Worm (Caenorhabditis elegans): ENCODE measurements around the gene C49A9.4.

Gene C49A9.4

ce11 chrIV:6259732-6260131 lies 40.2 kb downstream of the C49A9.4 start, which contains the start of gene nlp-16:
TSS of gene nlp-16 (minus strand) at chrIV:6259832.
- TF ChIP-seq tbx-37 (GFP tag; conservative IDR thresholded peaks at IDR 0.05) = no peak
- no peak for TF ChIP-seq B0310.2 (tag; optimal IDR thresholded peaks at IDR 0.05)
- no peak for TF ChIP-seq tbx-11 (GFP tag; IDR thresholded peaks at IDR 0.05)
- TF ChIP-seq tra-4 (tag; optimal IDR thresholded peaks at IDR 0.05) = no peak
- TF ChIP-seq F13C5.2 (tag; optimal IDR thresholded peaks at IDR 0.05) = no peak
- TF ChIP-seq flt-1 (GFP tag; IDR thresholded peaks at IDR 0.05) = no peak
- TF ChIP-seq ets-7 (tag; optimal IDR thresholded peaks at IDR 0.05) = no peak
- no peak for TF ChIP-seq sea-1 (GFP tag; conservative IDR thresholded peaks at IDR 0.05)
- no peak for TF ChIP-seq pes-1 (GFP tag; IDR thresholded peaks at IDR 0.05)
- no peak for TF ChIP-seq hnd-1 (tag; optimal IDR thresholded peaks at IDR 0.05)
- no peak for TF ChIP-seq hmg-4 (GFP tag; optimal IDR thresholded peaks at IDR 0.05)
- TF ChIP-seq ceh-13 (GFP tag; optimal IDR thresholded peaks at IDR 0.05) = no peak
- no peak for TF ChIP-seq aly-1 (tag; optimal IDR thresholded peaks at IDR 0.05)
- TF ChIP-seq scrt-1 (GFP tag; IDR thresholded peaks at IDR 0.05) = no peak

- no peak for TF ChIP-seq scrt-1 (GFP tag; IDR thresholded peaks at IDR 0.05)
- no peak for TF ChIP-seq hnd-1 (tag; optimal IDR thresholded peaks at IDR 0.05)
- no peak for TF ChIP-seq pes-1 (GFP tag; IDR thresholded peaks at IDR 0.05)
- TF ChIP-seq F13C5.2 (tag; optimal IDR thresholded peaks at IDR 0.05) = no peak
- no peak for TF ChIP-seq tbx-11 (GFP tag; IDR thresholded peaks at IDR 0.05)
- TF ChIP-seq hmg-4 (GFP tag; optimal IDR thresholded peaks at IDR 0.05) = no peak
- no peak for TF ChIP-seq tra-4 (tag; optimal IDR thresholded peaks at IDR 0.05)
- TF ChIP-seq flt-1 (GFP tag; IDR thresholded peaks at IDR 0.05) = no peak
- no peak for TF ChIP-seq ets-7 (tag; optimal IDR thresholded peaks at IDR 0.05)
- TF ChIP-seq hmbx-1 (tag; optimal IDR thresholded peaks at IDR 0.05) = no peak
- TF ChIP-seq aly-1 (tag; optimal IDR thresholded peaks at IDR 0.05) = no peak
- TF ChIP-seq sea-1 (GFP tag; conservative IDR thresholded peaks at IDR 0.05) = no peak
- TF ChIP-seq B0310.2 (tag; optimal IDR thresholded peaks at IDR 0.05) = no peak
- TF ChIP-seq ama-1 (optimal IDR thresholded peaks at IDR 0.05) = no peak
- no peak for TF ChIP-seq ceh-36 (tag; optimal IDR thresholded peaks at IDR 0.05)
- TF ChIP-seq ceh-13 (GFP tag; optimal IDR thresholded peaks at IDR 0.05) = no peak
These were observed 43.8 kb downstream of the C49A9.4 start, which contains the start of gene srv-28 for ce11 chrIV:6263244-6263643. TSS of gene srv-28 (minus strand) at chrIV:6263344.

ce11 chrIV:6266499-6266898 lies 47.0 kb downstream of the C49A9.4 start, which contains the start of gene srv-29:
TSS of gene srv-29 (minus strand) at chrIV:6266599.
- TF ChIP-seq hmg-4 (GFP tag; optimal IDR thresholded peaks at IDR 0.05) (no peak), ets-7 (tag; optimal IDR thresholded peaks at IDR 0.05) (no peak), F13C5.2 (tag; optimal IDR thresholded peaks at IDR 0.05) (no peak), scrt-1 (GFP tag; IDR thresholded peaks at IDR 0.05) (no peak), hnd-1 (tag; optimal IDR thresholded peaks at IDR 0.05) (no peak), tbx-11 (GFP tag; IDR thresholded peaks at IDR 0.05) (no peak), hmbx-1 (tag; optimal IDR thresholded peaks at IDR 0.05) (no peak)

- TF ChIP-seq sea-1 (GFP tag; conservative IDR thresholded peaks at IDR 0.05) (no peak), ceh-13 (GFP tag; optimal IDR thresholded peaks at IDR 0.05) (no peak), hmg-4 (GFP tag; optimal IDR thresholded peaks at IDR 0.05) (no peak), ceh-36 (tag; optimal IDR thresholded peaks at IDR 0.05) (no peak), ets-7 (tag; optimal IDR thresholded peaks at IDR 0.05) (no peak), F13C5.2 (tag; optimal IDR thresholded peaks at IDR 0.05) (no peak), scrt-1 (GFP tag; IDR thresholded peaks at IDR 0.05) (no peak), aly-1 (tag; optimal IDR thresholded peaks at IDR 0.05) (no peak)
These were observed 49.9 kb downstream of the C49A9.4 start, which contains the start of gene srv-30 for ce11 chrIV:6269346-6269745. TSS of gene srv-30 (minus strand) at chrIV:6269446.

All from whole organism, early embryonic.